Worm (Caenorhabditis elegans) whole organism, L3 larva: ENCODE results near the gene F29F11.20.

Experiments
- R02D3.7 ChIP-seq: fragments of 150-350 bp; optimal IDR thresholded peaks from 2 replicates; lab custom pipeline; 2014; ENCODE audit warnings: missing biosample characterization, missing genetic modification characterization
- ZK546.5 ChIP-seq: sonication (generic microtip); optimal IDR thresholded peaks from 2 replicates; lab custom pipeline; 2017; ENCODE audit warnings: missing biosample characterization, missing genetic modification characterization
- aly-2 ChIP-seq: fragments of 150-350 bp; optimal IDR thresholded peaks from 2 replicates; lab custom pipeline; 2014; ENCODE audit warnings: missing biosample characterization, missing genetic modification characterization
- ama-1 ChIP-seq: fragments of 150-350 bp; optimal IDR thresholded peaks from 2 replicates; lab custom pipeline; 2018
- ceh-16 ChIP-seq: sonication (generic microtip); optimal IDR thresholded peaks from 2 replicates; lab custom pipeline; 2017; ENCODE audit warnings: missing biosample characterization, missing genetic modification characterization
- ceh-28 ChIP-seq: fragments of 150-350 bp; optimal IDR thresholded peaks from 2 replicates; lab custom pipeline; 2014; ENCODE audit warnings: missing biosample characterization, missing genetic modification reagents, missing genetic modification characterization
- ceh-82 ChIP-seq: fragments of 150-350 bp; optimal IDR thresholded peaks from 2 replicates; lab custom pipeline; 2014; ENCODE audit warnings: missing biosample characterization, missing genetic modification characterization
- ceh-9 ChIP-seq: sonication (generic microtip); optimal IDR thresholded peaks from 2 replicates; lab custom pipeline; 2018; ENCODE audit warnings: missing biosample characterization, missing genetic modification characterization
- daf-12 ChIP-seq: fragments of 150-350 bp; optimal IDR thresholded peaks from 2 replicates; lab custom pipeline; 2014; ENCODE audit warnings: missing biosample characterization, missing genetic modification reagents, missing genetic modification characterization
- egl-27 ChIP-seq: sonication (generic microtip); optimal IDR thresholded peaks from 4 replicates; lab custom pipeline; 2017; ENCODE audit warnings: missing biosample characterization, missing genetic modification reagents, missing genetic modification characterization
- egl-5 ChIP-seq: fragments of 150-350 bp; optimal IDR thresholded peaks from 2 replicates; lab custom pipeline; 2017; ENCODE audit warnings: missing biosample characterization, missing genetic modification reagents, missing genetic modification characterization, inconsistent platforms
- elt-1 ChIP-seq: fragments of 150-350 bp; optimal IDR thresholded peaks from 2 replicates; lab custom pipeline; 2014; ENCODE audit warnings: missing biosample characterization, missing genetic modification characterization
- elt-2 ChIP-seq: sonication (generic microtip); optimal IDR thresholded peaks from 2 replicates; lab custom pipeline; 2016; ENCODE audit warnings: missing genetic modification reagents, mild to moderate bottlenecking, missing genetic modification characterization, missing compliant biosample characterization
- elt-3 ChIP-seq, 3 experiments: fragments of 150-350 bp in 1 of 3; sonication (generic microtip) in 2 of 3; optimal IDR thresholded peaks; 2 replicates in 2 of 3; 4 replicates in 1 of 3; lab custom pipeline; 2014 to 2017; ENCODE audit warnings: missing biosample characterization in 3 of 3, missing genetic modification characterization in 3 of 3
- eor-1 ChIP-seq, 2 experiments: fragments of 150-350 bp; optimal IDR thresholded peaks; 2 replicates each; lab custom pipeline; 2014 to 2018; ENCODE audit warnings: missing biosample characterization in 2 of 2, missing genetic modification characterization in 2 of 2
- fkh-10 ChIP-seq: sonication (generic microtip); optimal IDR thresholded peaks from 2 replicates; lab custom pipeline; 2017; ENCODE audit warnings: missing biosample characterization, missing genetic modification reagents, missing genetic modification characterization
- fkh-2 ChIP-seq: fragments of 150-350 bp; optimal IDR thresholded peaks from 2 replicates; lab custom pipeline; 2014; ENCODE audit warnings: missing biosample characterization, missing genetic modification reagents, missing genetic modification characterization
- fos-1 ChIP-seq: fragments of 150-350 bp; optimal IDR thresholded peaks from 2 replicates; lab custom pipeline; 2014; ENCODE audit warnings: missing biosample characterization, missing genetic modification characterization
- jun-1 ChIP-seq: fragments of 150-350 bp; optimal IDR thresholded peaks from 2 replicates; lab custom pipeline; 2014; ENCODE audit warnings: missing biosample characterization, missing genetic modification reagents, missing genetic modification characterization
- lin-15B ChIP-seq: fragments of 150-350 bp; optimal IDR thresholded peaks from 2 replicates; lab custom pipeline; 2014; ENCODE audit warnings: missing biosample characterization, missing genetic modification characterization
- lin-39 ChIP-seq: fragments of 150-350 bp; optimal IDR thresholded peaks from 2 replicates; lab custom pipeline; 2018; ENCODE audit warnings: missing biosample characterization, missing genetic modification reagents, missing genetic modification characterization
- lsy-12 ChIP-seq: sonication (generic microtip); optimal IDR thresholded peaks from 2 replicates; lab custom pipeline; 2016; ENCODE audit warnings: mild to moderate bottlenecking, missing genetic modification characterization, missing compliant biosample characterization
- mdl-1 ChIP-seq: fragments of 150-350 bp; optimal IDR thresholded peaks from 2 replicates; lab custom pipeline; 2014; ENCODE audit warnings: missing biosample characterization, missing genetic modification characterization
- mml-1 ChIP-seq: fragments of 150-350 bp; sonication (generic microtip); optimal IDR thresholded peaks from 3 replicates; lab custom pipeline; 2014; ENCODE audit warnings: missing biosample characterization, missing genetic modification characterization
- nfya-1 ChIP-seq: sonication (generic microtip); optimal IDR thresholded peaks from 2 replicates; lab custom pipeline; 2017; ENCODE audit warnings: missing genetic modification characterization, mild to moderate bottlenecking, missing compliant biosample characterization, antibody characterized with exemption, moderate library complexity; ENCODE audit not compliant: insufficient read depth
- nhr-11 ChIP-seq: fragments of 150-350 bp; optimal IDR thresholded peaks from 2 replicates; lab custom pipeline; 2014; ENCODE audit warnings: missing biosample characterization, missing genetic modification characterization
- nhr-23 ChIP-seq: fragments of 150-350 bp; optimal IDR thresholded peaks from 2 replicates; lab custom pipeline; 2014; ENCODE audit warnings: missing biosample characterization, missing genetic modification reagents, missing genetic modification characterization
- nhr-237 ChIP-seq: fragments of 150-350 bp; optimal IDR thresholded peaks from 2 replicates; lab custom pipeline; 2014; ENCODE audit warnings: missing biosample characterization, missing genetic modification characterization
- nhr-25 ChIP-seq: sonication (generic microtip); optimal IDR thresholded peaks from 2 replicates; lab custom pipeline; 2017; ENCODE audit warnings: missing biosample characterization, missing genetic modification characterization
- nhr-28 ChIP-seq: fragments of 150-350 bp; optimal IDR thresholded peaks from 2 replicates; lab custom pipeline; 2014; ENCODE audit warnings: missing biosample characterization, missing genetic modification characterization
- nhr-43 ChIP-seq: sonication (generic microtip); optimal IDR thresholded peaks from 2 replicates; lab custom pipeline; 2016; ENCODE audit warnings: mild to moderate bottlenecking, missing genetic modification characterization, missing compliant biosample characterization; ENCODE audit not compliant: poor library complexity, severe bottlenecking
- nhr-67 ChIP-seq: fragments of 150-350 bp; optimal IDR thresholded peaks from 2 replicates; lab custom pipeline; 2014; ENCODE audit warnings: missing biosample characterization, missing genetic modification characterization
- nhr-76 ChIP-seq: fragments of 150-350 bp; sonication (generic microtip); optimal IDR thresholded peaks from 5 replicates; lab custom pipeline; 2014; ENCODE audit warnings: missing biosample characterization, missing genetic modification characterization
- nhr-77 ChIP-seq: fragments of 150-350 bp; optimal IDR thresholded peaks from 2 replicates; lab custom pipeline; 2014; ENCODE audit warnings: missing biosample characterization, missing genetic modification characterization
- pha-4 ChIP-seq: fragments of 150-350 bp; optimal IDR thresholded peaks from 2 replicates; lab custom pipeline; 2014; ENCODE audit warnings: missing biosample characterization, missing genetic modification reagents, missing genetic modification characterization
- pqm-1 ChIP-seq: fragments of 150-350 bp; optimal IDR thresholded peaks from 2 replicates; lab custom pipeline; 2017; ENCODE audit warnings: missing biosample characterization, missing genetic modification characterization, inconsistent platforms
- sea-2 ChIP-seq: fragments of 150-350 bp; sonication (generic microtip); optimal IDR thresholded peaks from 4 replicates; lab custom pipeline; 2014; ENCODE audit warnings: missing biosample characterization, missing genetic modification reagents, missing genetic modification characterization
- skn-1 ChIP-seq: fragments of 150-350 bp; optimal IDR thresholded peaks from 2 replicates; lab custom pipeline; 2014; ENCODE audit warnings: missing biosample characterization, missing genetic modification characterization
- snpc-4 ChIP-seq: fragments of 150-350 bp; optimal IDR thresholded peaks from 2 replicates; lab custom pipeline; 2014; ENCODE audit warnings: missing biosample characterization, missing genetic modification characterization
- unc-39 ChIP-seq: sonication (generic microtip); optimal IDR thresholded peaks from 4 replicates; lab custom pipeline; 2017; ENCODE audit warnings: missing biosample characterization, missing genetic modification characterization
- unc-62 ChIP-seq: fragments of 150-350 bp; sonication (generic microtip); optimal IDR thresholded peaks from 4 replicates; lab custom pipeline; 2014; ENCODE audit warnings: missing biosample characterization, missing genetic modification reagents, missing genetic modification characterization
- zag-1 ChIP-seq: fragments of 150-350 bp; optimal IDR thresholded peaks from 2 replicates; lab custom pipeline; 2014; ENCODE audit warnings: missing biosample characterization, missing genetic modification characterization
- ztf-11 ChIP-seq: fragments of 150-350 bp; optimal IDR thresholded peaks from 2 replicates; lab custom pipeline; 2014; ENCODE audit warnings: missing biosample characterization, missing genetic modification characterization
- ztf-4 ChIP-seq: fragments of 150-350 bp; optimal IDR thresholded peaks from 2 replicates; lab custom pipeline; 2014; ENCODE audit warnings: missing biosample characterization, missing genetic modification characterization

Gene F29F11.20

DNA sequence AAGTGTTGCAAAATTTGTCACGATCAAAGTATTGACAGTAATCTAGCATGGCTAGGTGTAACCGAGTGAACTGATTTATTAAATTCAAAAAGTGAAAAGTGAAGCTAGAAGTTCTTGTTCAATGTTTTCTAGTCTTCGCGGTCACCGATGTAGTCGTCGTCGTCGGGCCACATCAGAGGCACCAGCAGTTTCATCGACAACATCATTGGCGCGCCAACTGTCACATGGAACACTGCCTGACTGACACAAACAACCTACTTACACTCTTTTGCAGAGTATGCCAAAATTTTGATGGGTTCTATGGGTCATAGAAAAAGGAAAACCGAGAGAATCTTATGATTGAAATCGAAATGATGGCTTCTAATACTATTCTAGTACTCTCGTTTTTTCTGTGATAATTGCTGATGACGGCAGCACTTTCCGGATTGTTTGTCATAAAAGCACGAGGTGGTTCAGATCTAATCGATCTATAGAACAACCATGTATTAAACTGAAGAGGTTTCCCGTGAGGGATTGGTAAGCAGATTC lies 37.8 kb downstream of the F29F11.20 start:
- TF ChIP-seq nhr-77 (tag; lab: Kevin White, UChicago) (no peak), eor-1 (tag; optimal IDR thresholded peaks at IDR 0.05; lab: Kevin White, UChicago) (no peak), ztf-11 (tag; lab: Kevin White, UChicago) (no peak), snpc-4 (tag; lab: Kevin White, UChicago) (no peak)

ce11 chrV:10726691-10727090 lies 39.0 kb downstream of the F29F11.20 start:
- TF ChIP-seq ceh-9 (tag; lab: Kevin White, UChicago): no peak
- no peak for TF ChIP-seq nhr-76 (tag; lab: Kevin White, UChicago)
- peak; percentile 41 for TF ChIP-seq jun-1 (tag; lab: Kevin White, UChicago)
- TF ChIP-seq lsy-12: no peak
- TF ChIP-seq pha-4 (tag; lab: Kevin White, UChicago): peak; percentile 53
- TF ChIP-seq nhr-237 (tag; lab: Kevin White, UChicago): no peak
- TF ChIP-seq elt-2 (tag; lab: Kevin White, UChicago): peak; percentile 93
- TF ChIP-seq skn-1 (tag; lab: Kevin White, UChicago): peak; percentile 10
- TF ChIP-seq egl-27 (tag; lab: Kevin White, UChicago): no peak
- TF ChIP-seq pqm-1: peak; percentile 39
- no peak for TF ChIP-seq nhr-67

DNA sequence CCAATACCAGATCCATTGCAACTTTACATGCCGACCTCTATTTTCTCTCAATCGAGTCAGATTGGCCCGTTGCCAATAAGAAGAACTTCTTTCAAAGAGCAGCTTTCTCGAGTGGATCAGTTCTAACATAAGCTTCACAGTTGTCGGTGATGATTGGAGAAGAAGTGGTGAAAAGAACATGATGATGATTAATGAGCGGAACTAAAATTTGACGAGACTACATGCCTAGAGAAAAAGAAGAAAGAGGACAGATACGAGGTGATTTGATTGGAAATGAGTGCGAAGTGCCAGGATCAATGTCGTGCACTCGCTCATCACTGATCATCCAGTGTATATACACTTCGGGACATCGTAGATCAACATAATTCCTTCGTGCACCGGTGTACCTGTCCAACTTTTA lies 40.0 kb downstream of the F29F11.20 start:
- peak; percentile 71 for TF ChIP-seq egl-5 (tag; lab: Kevin White, UChicago)
- TF ChIP-seq nhr-25 (tag; lab: Kevin White, UChicago): no peak
- no peak for TF ChIP-seq mml-1 (tag; lab: Kevin White, UChicago)
- peak; percentile 89 for TF ChIP-seq lin-39 (tag; lab: Kevin White, UChicago)
- TF ChIP-seq ztf-4: no peak
- TF ChIP-seq unc-62 (GFP tag; lab: Kevin White, UChicago): peak; percentile 92
- TF ChIP-seq ceh-28 (tag; lab: Kevin White, UChicago): peak; percentile 25
- TF ChIP-seq skn-1 (tag; lab: Kevin White, UChicago): no peak
- peak; percentile 39 for TF ChIP-seq nhr-43
- no peak for TF ChIP-seq fkh-2
- TF ChIP-seq nhr-23 (tag; lab: Kevin White, UChicago): peak; percentile 61
- peak; percentile 72 for TF ChIP-seq nhr-11 (tag; lab: Kevin White, UChicago)
- no peak for TF ChIP-seq daf-12 (tag; lab: Kevin White, UChicago)
- peak; percentile 61 for TF ChIP-seq nfya-1
- TF ChIP-seq pqm-1: no peak
- TF ChIP-seq lin-15B: no peak
- no peak for TF ChIP-seq nhr-76 (tag; lab: Kevin White, UChicago)
- TF ChIP-seq elt-2 (tag; lab: Kevin White, UChicago): no peak
- no peak for TF ChIP-seq nhr-28 (tag; lab: Kevin White, UChicago)
- TF ChIP-seq nhr-67: no peak

ce11 chrV:10729456-10729904 lies 41.8 kb downstream of the F29F11.20 start:
- no peak for TF ChIP-seq skn-1 (tag; lab: Kevin White, UChicago)
- no peak for TF ChIP-seq eor-1 (tag; optimal IDR thresholded peaks at IDR 0.05; lab: Kevin White, UChicago)
- TF ChIP-seq unc-62 (GFP tag; lab: Kevin White, UChicago): no peak
- TF ChIP-seq egl-5 (tag; lab: Kevin White, UChicago): no peak
- TF ChIP-seq ceh-16 (tag; lab: Kevin White, UChicago): no peak
- no peak for TF ChIP-seq unc-39 (tag; lab: Kevin White, UChicago)
- no peak for TF ChIP-seq nhr-77 (tag; lab: Kevin White, UChicago)
- no peak for TF ChIP-seq lin-39 (tag; lab: Kevin White, UChicago)
- peak; percentile 26 for TF ChIP-seq pha-4 (tag; lab: Kevin White, UChicago)
- no peak for TF ChIP-seq nhr-28 (tag; lab: Kevin White, UChicago)
- TF ChIP-seq daf-12 (tag; lab: Kevin White, UChicago): no peak
- TF ChIP-seq ceh-9 (tag; lab: Kevin White, UChicago): no peak
- TF ChIP-seq fkh-10 (GFP tag; lab: Kevin White, UChicago): no peak
- TF ChIP-seq R02D3.7 (tag; lab: Kevin White, UChicago): no peak
- TF ChIP-seq nhr-23 (tag; lab: Kevin White, UChicago): peak; percentile 76
- TF ChIP-seq sea-2 (GFP tag; lab: Kevin White, UChicago): no peak
- peak; percentile 17 for TF ChIP-seq nhr-25 (tag; lab: Kevin White, UChicago)
- peak; percentile 5 for TF ChIP-seq mdl-1 (tag; lab: Kevin White, UChicago)
- peak; percentile 90 for TF ChIP-seq egl-27 (tag; lab: Kevin White, UChicago)
- TF ChIP-seq pqm-1: peak; percentile 87
- peak; percentile 94 for TF ChIP-seq elt-2 (tag; lab: Kevin White, UChicago)
- TF ChIP-seq aly-2 (tag; lab: Kevin White, UChicago): no peak
- TF ChIP-seq lin-15B: no peak
- no peak for TF ChIP-seq ceh-82 (tag; lab: Kevin White, UChicago)
- TF ChIP-seq nhr-67: no peak
- peak; percentile 59 for TF ChIP-seq ceh-28 (tag; lab: Kevin White, UChicago)
- TF ChIP-seq fkh-2: no peak
- no peak for TF ChIP-seq ztf-11 (tag; lab: Kevin White, UChicago)
- no peak for TF ChIP-seq zag-1 (tag; lab: Kevin White, UChicago)
- TF ChIP-seq elt-3 (tag; optimal IDR thresholded peaks at IDR 0.05; lab: Kevin White, UChicago): no peak
- TF ChIP-seq elt-1 (tag; lab: Kevin White, UChicago): no peak
- TF ChIP-seq ZK546.5 (tag; lab: Kevin White, UChicago): no peak
- TF ChIP-seq ztf-4: no peak
- TF ChIP-seq fos-1 (tag; lab: Kevin White, UChicago): no peak
- TF ChIP-seq lsy-12: no peak
- TF ChIP-seq nhr-76 (tag; lab: Kevin White, UChicago): no peak
- no peak for TF ChIP-seq nhr-237 (tag; lab: Kevin White, UChicago)
- no peak for TF ChIP-seq ama-1 (lab: Kevin White, UChicago)
